Worm (Caenorhabditis elegans): Measurements from ENCODE around the gene T01B6.1.

DNA sequence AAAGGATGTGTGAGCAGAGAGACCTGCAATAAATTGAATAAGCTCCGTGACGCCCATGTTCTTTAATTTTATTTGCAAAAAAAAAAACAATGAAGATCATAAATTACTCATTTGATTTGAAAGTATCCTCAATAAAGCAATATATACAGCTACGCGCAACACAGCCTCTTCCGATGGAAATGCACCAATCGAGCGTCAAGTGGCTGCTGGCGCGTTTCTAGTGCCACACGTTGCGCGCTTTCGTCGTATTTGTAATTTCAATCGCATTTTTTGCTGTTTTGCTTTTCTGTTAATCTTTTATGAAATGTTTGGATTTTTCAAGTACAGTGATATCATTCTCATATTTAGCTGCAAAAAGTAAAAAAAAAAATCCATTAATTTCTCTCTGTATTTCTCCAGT is 46.7 kb downstream of the T01B6.1 start:
- TF ChIP-seq repo-1 (tag; optimal IDR thresholded peaks at IDR 0.05) (no peak), snpc-4 (GFP tag; optimal IDR thresholded peaks at IDR 0.05) (no peak), snpc-4 (tag; optimal IDR thresholded peaks at IDR 0.05) (no peak), dpl-1 (GFP tag; optimal IDR thresholded peaks at IDR 0.05) (no peak), athp-1 (tag; optimal IDR thresholded peaks at IDR 0.05) (no peak), F49E8.2 (tag; optimal IDR thresholded peaks at IDR 0.05; ENCODE audit: insufficient read depth) (no peak), nhr-80 (tag; optimal IDR thresholded peaks at IDR 0.05) (no peak)
